Fruit fly (Drosophila melanogaster) whole organism, prepupa: Measurements from ENCODE around the gene CG3038.

Experiments
- Blimp-1 ChIP-seq: fragments of 200-800 bp; sonication (Bioruptor generic); optimal IDR thresholded peaks from 3 replicates; lab custom pipeline; 2017; ENCODE audit warnings: missing biosample characterization, missing genetic modification characterization, mild to moderate bottlenecking, moderate library complexity, missing genetic modification reagents
- CG10631 ChIP-seq: fragments of 200-800 bp; sonication (Bioruptor generic); optimal IDR thresholded peaks from 2 replicates; lab custom pipeline; 2016; ENCODE audit warnings: missing biosample characterization, missing genetic modification characterization
- CG10669 ChIP-seq: fragments of 200-800 bp; sonication (Bioruptor generic); optimal IDR thresholded peaks from 3 replicates; lab custom pipeline; 2018; ENCODE audit warnings: missing biosample characterization, mild to moderate bottlenecking, missing genetic modification characterization, moderate library complexity
- CG11294 ChIP-seq: fragments of 200-800 bp; sonication (Bioruptor generic); IDR thresholded peaks from 2 replicates; pipeline ENCODE4 v1.3.6; 2022; ENCODE audit warnings: missing biosample characterization, missing genetic modification characterization
- CG11762 ChIP-seq: fragments of 200-800 bp; sonication (Bioruptor generic); optimal IDR thresholded peaks from 3 replicates; lab custom pipeline; 2016; ENCODE audit warnings: missing biosample characterization, missing genetic modification characterization; ENCODE audit not compliant: insufficient read depth
- CG11902 ChIP-seq: fragments of 200-800 bp; sonication (Bioruptor generic); optimal IDR thresholded peaks from 3 replicates; lab custom pipeline; 2016; ENCODE audit warnings: missing biosample characterization, missing genetic modification characterization
- CG15336 ChIP-seq: fragments of 200-800 bp; sonication (Bioruptor generic); IDR thresholded peaks from 2 replicates; pipeline ENCODE4 v1.3.6; 2022; ENCODE audit warnings: missing biosample characterization, missing genetic modification characterization
- CG1621 ChIP-seq: fragments of 200-800 bp; sonication (Bioruptor generic); optimal IDR thresholded peaks from 3 replicates; lab custom pipeline; 2018; ENCODE audit warnings: missing biosample characterization, mild to moderate bottlenecking, missing genetic modification characterization
- CG16779 ChIP-seq: fragments of 200-800 bp; sonication (Bioruptor generic); optimal IDR thresholded peaks from 3 replicates; lab custom pipeline; 2017; ENCODE audit warnings: missing biosample characterization, mild to moderate bottlenecking, missing genetic modification characterization
- CG31627 ChIP-seq: fragments of 200-800 bp; sonication (Bioruptor generic); optimal IDR thresholded peaks from 3 replicates; lab custom pipeline; 2016; ENCODE audit warnings: missing biosample characterization, missing genetic modification characterization
- CG32006 ChIP-seq: fragments of 200-800 bp; sonication (Bioruptor generic); optimal IDR thresholded peaks from 3 replicates; lab custom pipeline; 2017; ENCODE audit warnings: missing biosample characterization, mild to moderate bottlenecking, missing genetic modification characterization
- CG34406 ChIP-seq: fragments of 200-800 bp; sonication (Bioruptor generic); optimal IDR thresholded peaks from 3 replicates; lab custom pipeline; 2016; ENCODE audit warnings: missing biosample characterization, missing genetic modification characterization
- CG3919 ChIP-seq: fragments of 200-800 bp; sonication (Bioruptor generic); optimal IDR thresholded peaks from 3 replicates; lab custom pipeline; 2016; ENCODE audit warnings: missing biosample characterization, missing genetic modification characterization
- CG4318 ChIP-seq: fragments of 200-800 bp; sonication (Bioruptor generic); optimal IDR thresholded peaks from 3 replicates; lab custom pipeline; 2017; ENCODE audit warnings: missing biosample characterization, mild to moderate bottlenecking, missing genetic modification characterization
- CG6163 ChIP-seq: fragments of 200-800 bp; sonication (Bioruptor generic); IDR thresholded peaks from 3 replicates; pipeline ENCODE4 v1.3.6; 2022; ENCODE audit warnings: missing biosample characterization, missing genetic modification characterization
- CG6276 ChIP-seq: fragments of 200-800 bp; sonication (Bioruptor generic); optimal IDR thresholded peaks from 2 replicates; lab custom pipeline; 2017; ENCODE audit warnings: missing biosample characterization, mild to moderate bottlenecking, missing genetic modification characterization
- CG6792 ChIP-seq: fragments of 200-800 bp; sonication (Bioruptor generic); optimal IDR thresholded peaks from 3 replicates; lab custom pipeline; 2016; ENCODE audit warnings: missing biosample characterization, missing genetic modification characterization
- CG6808 ChIP-seq: fragments of 200-800 bp; sonication (Bioruptor generic); optimal IDR thresholded peaks from 3 replicates; lab custom pipeline; 2017; ENCODE audit warnings: missing biosample characterization, missing genetic modification characterization, mild to moderate bottlenecking, moderate library complexity, missing genetic modification reagents
- CG6854 ChIP-seq: fragments of 200-800 bp; sonication (Bioruptor generic); optimal IDR thresholded peaks from 2 replicates; lab custom pipeline; 2017; ENCODE audit warnings: missing biosample characterization, mild to moderate bottlenecking, missing genetic modification characterization
- CG7368 ChIP-seq: fragments of 200-800 bp; sonication (Bioruptor generic); optimal IDR thresholded peaks from 3 replicates; lab custom pipeline; 2016; ENCODE audit warnings: missing biosample characterization, missing genetic modification characterization
- CG8119 ChIP-seq: fragments of 200-800 bp; sonication (Bioruptor generic); IDR thresholded peaks from 3 replicates; pipeline ENCODE4 v1.3.6; 2022; ENCODE audit warnings: missing biosample characterization, missing genetic modification characterization
- CG8632 ChIP-seq: fragments of 200-800 bp; sonication (Bioruptor generic); optimal IDR thresholded peaks from 3 replicates; lab custom pipeline; 2016; ENCODE audit warnings: missing biosample characterization, missing genetic modification characterization
- CG9139 ChIP-seq: fragments of 200-800 bp; sonication (Bioruptor generic); optimal IDR thresholded peaks from 3 replicates; lab custom pipeline; 2017; ENCODE audit warnings: missing biosample characterization, mild to moderate bottlenecking, missing genetic modification characterization
- Eip78C ChIP-seq: fragments of 200-800 bp; sonication (Bioruptor generic); peaks from one replicate; lab custom pipeline; 2016; ENCODE audit warnings: missing biosample characterization, missing genetic modification characterization
- Ets21C ChIP-seq: fragments of 200-800 bp; sonication (Bioruptor generic); optimal IDR thresholded peaks from 3 replicates; lab custom pipeline; 2016; ENCODE audit warnings: missing biosample characterization, missing genetic modification characterization
- Ets96B ChIP-seq: fragments of 200-800 bp; optimal IDR thresholded peaks from 2 replicates; lab custom pipeline; 2019; ENCODE audit warnings: missing biosample characterization, mild to moderate bottlenecking, missing genetic modification characterization, moderate library complexity
- Gug ChIP-seq: fragments of 200-800 bp; sonication (Bioruptor generic); IDR thresholded peaks from 2 replicates; pipeline ENCODE4 v1.3.6; 2022; ENCODE audit warnings: missing biosample characterization, missing genetic modification characterization
- Hr39 ChIP-seq: fragments of 200-800 bp; sonication (Bioruptor generic); optimal IDR thresholded peaks from 2 replicates; lab custom pipeline; 2016; ENCODE audit warnings: missing biosample characterization, missing genetic modification characterization
- Hr4 ChIP-seq: fragments of 200-800 bp; sonication (Bioruptor generic); optimal IDR thresholded peaks from 3 replicates; lab custom pipeline; 2016; ENCODE audit warnings: missing biosample characterization, missing genetic modification characterization
- Lpt ChIP-seq: fragments of 200-800 bp; sonication (Bioruptor generic); optimal IDR thresholded peaks from 3 replicates; lab custom pipeline; 2016; ENCODE audit warnings: missing biosample characterization, missing genetic modification characterization
- Met ChIP-seq: fragments of 200-800 bp; sonication (Bioruptor generic); optimal IDR thresholded peaks from 3 replicates; lab custom pipeline; 2016; ENCODE audit warnings: missing biosample characterization, missing genetic modification characterization
- OdsH ChIP-seq: fragments of 200-800 bp; sonication (Bioruptor generic); optimal IDR thresholded peaks from 3 replicates; lab custom pipeline; 2016; ENCODE audit warnings: missing biosample characterization, missing genetic modification characterization
- Smox ChIP-seq: fragments of 200-800 bp; sonication (Bioruptor generic); optimal IDR thresholded peaks from 3 replicates; lab custom pipeline; 2016; ENCODE audit warnings: missing biosample characterization, missing genetic modification characterization
- Sox102F ChIP-seq: fragments of 200-800 bp; sonication (Bioruptor generic); optimal IDR thresholded peaks from 2 replicates; lab custom pipeline; 2016; ENCODE audit warnings: missing biosample characterization, mild to moderate bottlenecking, missing genetic modification characterization
- Sox14 ChIP-seq: fragments of 200-800 bp; sonication (Bioruptor generic); optimal IDR thresholded peaks from 3 replicates; lab custom pipeline; 2016; ENCODE audit warnings: missing biosample characterization, missing genetic modification characterization
- Sox15 ChIP-seq: fragments of 200-800 bp; sonication (Bioruptor generic); optimal IDR thresholded peaks from 3 replicates; lab custom pipeline; 2016; ENCODE audit warnings: missing biosample characterization, missing genetic modification characterization
- achi ChIP-seq: fragments of 200-800 bp; sonication (Bioruptor generic); optimal IDR thresholded peaks from 3 replicates; lab custom pipeline; 2016; ENCODE audit warnings: missing biosample characterization, missing genetic modification characterization
- acj6 ChIP-seq: fragments of 200-800 bp; sonication (Bioruptor generic); optimal IDR thresholded peaks from 3 replicates; lab custom pipeline; 2016; ENCODE audit warnings: missing biosample characterization, missing genetic modification characterization
- dac ChIP-seq: fragments of 200-800 bp; sonication (Bioruptor generic); optimal IDR thresholded peaks from 2 replicates; lab custom pipeline; 2017; ENCODE audit warnings: missing biosample characterization, mild to moderate bottlenecking, missing genetic modification characterization
- dsx ChIP-seq: fragments of 200-800 bp; optimal IDR thresholded peaks from 3 replicates; lab custom pipeline; 2019; ENCODE audit warnings: missing biosample characterization, mild to moderate bottlenecking, missing genetic modification characterization, moderate library complexity; ENCODE audit not compliant: poor library complexity, severe bottlenecking
- eg ChIP-seq: fragments of 200-800 bp; sonication (Bioruptor generic); IDR thresholded peaks from 3 replicates; pipeline ENCODE4 v1.3.6; 2022; ENCODE audit warnings: missing biosample characterization, missing genetic modification characterization
- esn ChIP-seq: fragments of 200-800 bp; sonication (Bioruptor generic); optimal IDR thresholded peaks from 2 replicates; lab custom pipeline; 2016; ENCODE audit warnings: missing biosample characterization, mild to moderate bottlenecking, missing genetic modification characterization, moderate library complexity
- fd59A ChIP-seq: fragments of 200-800 bp; sonication (Bioruptor generic); optimal IDR thresholded peaks from 2 replicates; lab custom pipeline; 2017; ENCODE audit warnings: missing biosample characterization, mild to moderate bottlenecking, missing genetic modification characterization, missing genetic modification reagents
- fd85E ChIP-seq: fragments of 200-800 bp; sonication (Bioruptor generic); optimal IDR thresholded peaks from 3 replicates; lab custom pipeline; 2016; ENCODE audit warnings: missing biosample characterization, missing genetic modification characterization
- fkh ChIP-seq: fragments of 200-800 bp; sonication (Bioruptor generic); optimal IDR thresholded peaks from 3 replicates; lab custom pipeline; 2017; ENCODE audit warnings: missing biosample characterization, mild to moderate bottlenecking, missing genetic modification characterization, moderate library complexity
- lz ChIP-seq: fragments of 200-800 bp; sonication (Bioruptor generic); optimal IDR thresholded peaks from 3 replicates; lab custom pipeline; 2016; ENCODE audit warnings: missing biosample characterization, missing genetic modification characterization
- net ChIP-seq: fragments of 200-800 bp; sonication (Bioruptor generic); optimal IDR thresholded peaks from 3 replicates; lab custom pipeline; 2016; ENCODE audit warnings: missing biosample characterization, missing genetic modification characterization
- pdm3 ChIP-seq: fragments of 200-800 bp; sonication (Bioruptor generic); optimal IDR thresholded peaks from 3 replicates; lab custom pipeline; 2016; ENCODE audit warnings: missing biosample characterization, missing genetic modification characterization
- salr ChIP-seq, 2 experiments: fragments of 200-800 bp; sonication (Bioruptor generic); optimal IDR thresholded peaks; 3 replicates each; lab custom pipeline; 2016 to 2018; ENCODE audit warnings: missing biosample characterization in 2 of 2, missing genetic modification characterization in 2 of 2, mild to moderate bottlenecking in 1 of 2
- ss ChIP-seq, 2 experiments: fragments of 200-800 bp; sonication (Bioruptor generic); optimal IDR thresholded peaks; 2 replicates in 1 of 2; 3 replicates in 1 of 2; lab custom pipeline; 2017 to 2018; ENCODE audit warnings: mild to moderate bottlenecking in 2 of 2, missing biosample characterization in 2 of 2, missing genetic modification characterization in 2 of 2, moderate library complexity in 1 of 2
- svp ChIP-seq: fragments of 200-800 bp; sonication (Bioruptor generic); peaks from one replicate; lab custom pipeline; 2016; ENCODE audit warnings: missing biosample characterization, missing genetic modification characterization
- topi ChIP-seq: fragments of 200-800 bp; sonication (Bioruptor generic); optimal IDR thresholded peaks from 3 replicates; lab custom pipeline; 2016; ENCODE audit warnings: missing biosample characterization, missing genetic modification characterization
- vri ChIP-seq: fragments of 200-800 bp; sonication (Bioruptor generic); optimal IDR thresholded peaks from 3 replicates; lab custom pipeline; 2016; ENCODE audit warnings: missing biosample characterization, mild to moderate bottlenecking, missing genetic modification characterization

Gene CG3038

dm6 chrX:245802-246201, at the start of gene CG3038, which contains the start of gene G9a:
CG3038 (minus strand) TSS chrX:245856.
G9a (plus strand) TSS chrX:245978.
- TF ChIP-seq pdm3 (GFP tag; lab: Kevin White, UChicago) (no peak), lz (peak; percentile 5), CG1621 (tag; lab: Kevin White, UChicago) (peak; percentile 42), CG9139 (GFP tag; lab: Kevin White, UChicago) (no peak), CG6163 (GFP tag; lab: Robert Waterston, UW) (no peak), esn (GFP tag; lab: Kevin White, UChicago) (peak; percentile 36), dac (GFP tag; lab: Kevin White, UChicago) (no peak), salr (GFP tag; optimal IDR thresholded peaks at IDR 0.05; lab: Kevin White, UChicago) (no peak), CG10669 (GFP tag; lab: Kevin White, UChicago) (no peak), CG6854 (peak; percentile 9), Sox15 (GFP tag; lab: Kevin White, UChicago) (no peak), Eip78C (peak; percentile 42), acj6 (GFP tag; lab: Kevin White, UChicago) (no peak), CG32006 (GFP tag; lab: Kevin White, UChicago) (no peak), CG11762 (GFP tag; lab: Kevin White, UChicago) (no peak), Ets96B (no peak), CG6808 (GFP tag; lab: Kevin White, UChicago) (no peak), CG8119 (GFP tag; lab: Robert Waterston, UW) (no peak), CG4318 (GFP tag; lab: Kevin White, UChicago) (no peak), CG15336 (no peak), Smox (GFP tag; lab: Kevin White, UChicago) (no peak), CG11294 (GFP tag; lab: Robert Waterston, UW) (no peak), Met (GFP tag; lab: Kevin White, UChicago) (no peak), CG31627 (GFP tag; lab: Kevin White, UChicago) (peak; percentile 22), Sox102F (GFP tag; lab: Kevin White, UChicago) (no peak), net (GFP tag; lab: Kevin White, UChicago) (no peak), fkh (no peak), CG11902 (no peak), dsx (GFP tag; lab: Kevin White, UChicago) (peak; percentile 13), ss (GFP tag; optimal IDR thresholded peaks at IDR 0.05; lab: Kevin White, UChicago) (peak in 1 of 2 experiments; percentile 47), OdsH (GFP tag; lab: Kevin White, UChicago) (no peak), fd85E (GFP tag; lab: Kevin White, UChicago) (no peak), topi (no peak), CG34406 (GFP tag; lab: Kevin White, UChicago) (no peak), fd59A (no peak), achi (GFP tag; lab: Kevin White, UChicago) (peak; percentile 19), eg (GFP tag; lab: Robert Waterston, UW) (no peak), Gug (GFP tag; lab: Robert Waterston, UW) (no peak), vri (GFP tag; lab: Kevin White, UChicago) (peak; percentile 20), svp (GFP tag; lab: Kevin White, UChicago) (no peak), Blimp-1 (no peak), Lpt (GFP tag; lab: Kevin White, UChicago) (no peak), CG16779 (tag; lab: Kevin White, UChicago) (no peak), CG6792 (no peak), Sox14 (GFP tag; lab: Kevin White, UChicago) (peak; percentile 53), CG3919 (GFP tag; lab: Kevin White, UChicago) (peak; percentile 5), CG6276 (GFP tag; lab: Kevin White, UChicago) (no peak), CG8632 (GFP tag; lab: Kevin White, UChicago) (no peak), CG10631 (GFP tag; lab: Kevin White, UChicago) (no peak), Ets21C (GFP tag; lab: Kevin White, UChicago) (no peak), CG7368 (no peak), Hr39 (no peak), Hr4 (GFP tag; lab: Kevin White, UChicago) (no peak)
